Fruit fly (Drosophila melanogaster): Measurements from ENCODE around the gene CG6144.

Gene CG6144

dm6 chr2L:10466865-10467270, 21.6 kb upstream of the CG6144 start:
- TF ChIP-seq fd96Ca (GFP tag; IDR thresholded peaks at IDR 0.05) (no peak), CG17806 (tag; optimal IDR thresholded peaks at IDR 0.05) (no peak), CG8301 (tag; optimal IDR thresholded peaks at IDR 0.05) (peak; percentile 38), CG34367 (tag; optimal IDR thresholded peaks at IDR 0.05) (no peak), CG9948 (tag; optimal IDR thresholded peaks at IDR 0.05) (no peak), CG8159 (tag; optimal IDR thresholded peaks at IDR 0.05) (no peak), Ets98B (GFP tag; IDR thresholded peaks at IDR 0.05) (no peak), CG32121 (GFP tag; IDR thresholded peaks at IDR 0.05) (0 out of 2 replicates have a peak, but pooled peaks have one; percentile 45), Pif1B (GFP tag; optimal IDR thresholded peaks at IDR 0.05) (no peak), Snoo (tag; optimal IDR thresholded peaks at IDR 0.05) (no peak), CG12605 (GFP tag; IDR thresholded peaks at IDR 0.05) (no peak), CG10348 (GFP tag; IDR thresholded peaks at IDR 0.05) (no peak), EcR (GFP tag; optimal IDR thresholded peaks at IDR 0.05) (no peak), D1 (tag; optimal IDR thresholded peaks at IDR 0.05) (no peak), gl (tag; optimal IDR thresholded peaks at IDR 0.05) (no peak), CG14655 (GFP tag; optimal IDR thresholded peaks at IDR 0.05) (peak; percentile 59), CG13204 (GFP tag; optimal IDR thresholded peaks at IDR 0.05) (no peak), CG15710 (tag; optimal IDR thresholded peaks at IDR 0.05) (no peak), rn (GFP tag; IDR thresholded peaks at IDR 0.05) (no peak), CG4496 (GFP tag; IDR thresholded peaks at IDR 0.05) (no peak), Pif1A (GFP tag; optimal IDR thresholded peaks at IDR 0.05) (peak; percentile 25)

- TF ChIP-seq Snoo (tag; optimal IDR thresholded peaks at IDR 0.05), result peak; percentile 11
- peak; percentile 72 for TF ChIP-seq CG8159 (tag; optimal IDR thresholded peaks at IDR 0.05)
- TF ChIP-seq D1 (tag; optimal IDR thresholded peaks at IDR 0.05), result no peak
- peak; percentile 78 for TF ChIP-seq CG4496 (GFP tag; IDR thresholded peaks at IDR 0.05)
- TF ChIP-seq CG13204 (GFP tag; optimal IDR thresholded peaks at IDR 0.05), result no peak
- TF ChIP-seq EcR (GFP tag; optimal IDR thresholded peaks at IDR 0.05), result no peak
- TF ChIP-seq CG34367 (tag; optimal IDR thresholded peaks at IDR 0.05), result peak; percentile 56
- no peak for TF ChIP-seq gl (tag; optimal IDR thresholded peaks at IDR 0.05)
- TF ChIP-seq CG32121 (GFP tag; IDR thresholded peaks at IDR 0.05), result peak; percentile 67
- peak; percentile 59 for TF ChIP-seq CG14655 (GFP tag; optimal IDR thresholded peaks at IDR 0.05)
- TF ChIP-seq CG12605 (GFP tag; IDR thresholded peaks at IDR 0.05), result no peak
- TF ChIP-seq CG8301 (tag; optimal IDR thresholded peaks at IDR 0.05), result peak; percentile 43
- TF ChIP-seq rn (GFP tag; IDR thresholded peaks at IDR 0.05), result peak; percentile 17; the same call in 1 of the 2 replicates
- peak; percentile 51; the same call in 1 of the 2 replicates for TF ChIP-seq Ets98B (GFP tag; IDR thresholded peaks at IDR 0.05)
- TF ChIP-seq Pif1B (GFP tag; optimal IDR thresholded peaks at IDR 0.05), result peak; percentile 58
- peak; percentile 48 for TF ChIP-seq Pif1A (GFP tag; optimal IDR thresholded peaks at IDR 0.05)
- no peak for TF ChIP-seq CG10348 (GFP tag; IDR thresholded peaks at IDR 0.05)
- peak; percentile 64 for TF ChIP-seq CG17806 (tag; optimal IDR thresholded peaks at IDR 0.05)
- TF ChIP-seq CG9948 (tag; optimal IDR thresholded peaks at IDR 0.05), result peak; percentile 23
- TF ChIP-seq fd96Ca (GFP tag; IDR thresholded peaks at IDR 0.05), result no peak
- peak; percentile 70 for TF ChIP-seq CG15710 (tag; optimal IDR thresholded peaks at IDR 0.05)
Observed at dm6 chr2L:10468388-10468787, 20.1 kb upstream of the CG6144 start.

- TF ChIP-seq CG17806 (tag; optimal IDR thresholded peaks at IDR 0.05) (no peak), CG15710 (tag; optimal IDR thresholded peaks at IDR 0.05) (no peak), Ets98B (GFP tag; IDR thresholded peaks at IDR 0.05) (no peak), CG14655 (GFP tag; optimal IDR thresholded peaks at IDR 0.05) (no peak), D1 (tag; optimal IDR thresholded peaks at IDR 0.05) (no peak), fd96Ca (GFP tag; IDR thresholded peaks at IDR 0.05) (no peak), Pif1A (GFP tag; optimal IDR thresholded peaks at IDR 0.05) (no peak), Snoo (tag; optimal IDR thresholded peaks at IDR 0.05) (no peak), CG8159 (tag; optimal IDR thresholded peaks at IDR 0.05) (no peak), CG10348 (GFP tag; IDR thresholded peaks at IDR 0.05) (no peak), rn (GFP tag; IDR thresholded peaks at IDR 0.05) (no peak), CG9948 (tag; optimal IDR thresholded peaks at IDR 0.05) (no peak), EcR (GFP tag; optimal IDR thresholded peaks at IDR 0.05) (no peak), CG8301 (tag; optimal IDR thresholded peaks at IDR 0.05) (no peak), CG34367 (tag; optimal IDR thresholded peaks at IDR 0.05) (no peak), CG12605 (GFP tag; IDR thresholded peaks at IDR 0.05) (no peak), CG13204 (GFP tag; optimal IDR thresholded peaks at IDR 0.05) (no peak)
Observed at dm6 chr2L:10468978-10469377, 19.5 kb upstream of the CG6144 start.

- 0 out of 2 replicates have a peak, but pooled peaks have one; percentile 11 for TF ChIP-seq CG32121 (GFP tag; IDR thresholded peaks at IDR 0.05)
- no peak for TF ChIP-seq gl (tag; optimal IDR thresholded peaks at IDR 0.05)
Observed at dm6 chr2L:10470211-10470610, 18.3 kb upstream of the CG6144 start.

dm6 chr2L:10472257-10472656, 16.2 kb upstream of the CG6144 start:
- TF ChIP-seq CG12605 (GFP tag; IDR thresholded peaks at IDR 0.05), result no peak
- no peak for TF ChIP-seq EcR (GFP tag; optimal IDR thresholded peaks at IDR 0.05)
- no peak for TF ChIP-seq rn (GFP tag; IDR thresholded peaks at IDR 0.05)
- no peak for TF ChIP-seq CG14655 (GFP tag; optimal IDR thresholded peaks at IDR 0.05)
- TF ChIP-seq CG10348 (GFP tag; IDR thresholded peaks at IDR 0.05), result no peak
- no peak for TF ChIP-seq D1 (tag; optimal IDR thresholded peaks at IDR 0.05)
- TF ChIP-seq CG17806 (tag; optimal IDR thresholded peaks at IDR 0.05), result no peak
- no peak for TF ChIP-seq CG8159 (tag; optimal IDR thresholded peaks at IDR 0.05)
- TF ChIP-seq CG8301 (tag; optimal IDR thresholded peaks at IDR 0.05), result no peak
- TF ChIP-seq CG34367 (tag; optimal IDR thresholded peaks at IDR 0.05), result no peak
- no peak for TF ChIP-seq Snoo (tag; optimal IDR thresholded peaks at IDR 0.05)
- no peak for TF ChIP-seq CG15710 (tag; optimal IDR thresholded peaks at IDR 0.05)

dm6 chr2L:10474268-10474678, 14.2 kb upstream of the CG6144 start, which contains the start of gene RluA-1:
Gene RluA-1, minus strand, starts transcription at chr2L:10474349.
- TF ChIP-seq Pif1B (GFP tag; optimal IDR thresholded peaks at IDR 0.05) (peak; percentile 98), CG32121 (GFP tag; IDR thresholded peaks at IDR 0.05) (peak; percentile 99), CG17806 (tag; optimal IDR thresholded peaks at IDR 0.05) (peak; percentile 98), CG14655 (GFP tag; optimal IDR thresholded peaks at IDR 0.05) (peak; percentile 99), CG13204 (GFP tag; optimal IDR thresholded peaks at IDR 0.05) (no peak), CG12605 (GFP tag; IDR thresholded peaks at IDR 0.05) (peak; percentile 98), rn (GFP tag; IDR thresholded peaks at IDR 0.05) (peak; percentile 96), fd96Ca (GFP tag; IDR thresholded peaks at IDR 0.05) (peak; percentile 99), CG10348 (GFP tag; IDR thresholded peaks at IDR 0.05) (peak; percentile 86), CG9948 (tag; optimal IDR thresholded peaks at IDR 0.05) (peak; percentile 98), gl (tag; optimal IDR thresholded peaks at IDR 0.05) (peak; percentile 92), EcR (GFP tag; optimal IDR thresholded peaks at IDR 0.05) (no peak), CG34367 (tag; optimal IDR thresholded peaks at IDR 0.05) (peak; percentile 96), Pif1A (GFP tag; optimal IDR thresholded peaks at IDR 0.05) (peak; percentile 92), CG8159 (tag; optimal IDR thresholded peaks at IDR 0.05) (peak; percentile 98), CG8301 (tag; optimal IDR thresholded peaks at IDR 0.05) (peak; percentile 98), CG15710 (tag; optimal IDR thresholded peaks at IDR 0.05) (peak; percentile 97), Ets98B (GFP tag; IDR thresholded peaks at IDR 0.05) (peak; percentile 99), Snoo (tag; optimal IDR thresholded peaks at IDR 0.05) (peak; percentile 85), CG4496 (GFP tag; IDR thresholded peaks at IDR 0.05) (peak; percentile 99), D1 (tag; optimal IDR thresholded peaks at IDR 0.05) (peak; percentile 95)
